Worm (Caenorhabditis elegans): Measurements from ENCODE around the gene srg-23.

srg-23 gene

DNA sequence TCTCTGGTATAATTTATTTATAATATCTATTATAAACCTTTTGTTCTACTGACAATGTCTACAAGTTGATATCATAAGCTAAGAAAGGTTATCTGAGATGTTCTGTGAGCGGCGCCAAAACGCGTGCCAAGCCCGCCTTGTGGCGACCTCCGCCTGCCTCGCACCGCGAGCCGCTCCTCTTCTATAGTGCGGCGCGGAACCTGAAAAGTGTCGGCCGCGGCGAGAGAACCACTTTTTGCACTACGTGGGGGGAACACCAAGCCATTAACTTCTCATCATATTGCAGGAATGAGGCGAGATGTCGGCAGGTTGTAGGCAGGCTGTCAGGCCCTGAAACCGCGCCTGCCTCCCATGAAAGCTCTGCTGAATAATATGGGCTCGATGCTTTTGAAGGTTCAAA is 17.3 kb upstream of the srg-23 start:
- TF ChIP-seq ceh-16 (tag; optimal IDR thresholded peaks at IDR 0.05): no peak
- TF ChIP-seq snpc-4 (tag; optimal IDR thresholded peaks at IDR 0.05): peak; percentile 45

ce11 chrII:3112313-3112712 is 16.4 kb upstream of the srg-23 start, which contains the start of gene Y25C1A.2:
TSS of gene Y25C1A.2 (plus strand) at chrII:3112613.
- TF ChIP-seq R02D3.7 (tag; optimal IDR thresholded peaks at IDR 0.05): no peak
- no peak for TF ChIP-seq mdl-1 (tag; optimal IDR thresholded peaks at IDR 0.05)
- no peak for TF ChIP-seq ceh-16 (tag; optimal IDR thresholded peaks at IDR 0.05)
- TF ChIP-seq nhr-6 (tag; optimal IDR thresholded peaks at IDR 0.05): no peak
- TF ChIP-seq elt-1 (tag; optimal IDR thresholded peaks at IDR 0.05): no peak
- TF ChIP-seq unc-55 (GFP tag; optimal IDR thresholded peaks at IDR 0.05): no peak
- TF ChIP-seq nhr-11 (tag; optimal IDR thresholded peaks at IDR 0.05): no peak
- no peak for TF ChIP-seq nhr-77 (tag; optimal IDR thresholded peaks at IDR 0.05)

ce11 chrII:3111147-3111546 is 15.2 kb upstream of the srg-23 start, which contains the start of gene Y25C1A.13:
TSS of gene Y25C1A.13 (minus strand) at chrII:3111247.
- TF ChIP-seq gmeb-1 (tag; optimal IDR thresholded peaks at IDR 0.05): no peak
- no peak for TF ChIP-seq ztf-11 (tag; optimal IDR thresholded peaks at IDR 0.05)
- no peak for TF ChIP-seq nhr-77 (tag; optimal IDR thresholded peaks at IDR 0.05)
- no peak for TF ChIP-seq mbf-1 (tag; optimal IDR thresholded peaks at IDR 0.05)
- no peak for TF ChIP-seq fos-1 (tag; optimal IDR thresholded peaks at IDR 0.05)
- TF ChIP-seq crh-2 (tag; optimal IDR thresholded peaks at IDR 0.05): no peak
- TF ChIP-seq nhr-237 (tag; optimal IDR thresholded peaks at IDR 0.05): no peak
- TF ChIP-seq F13H6.1 (tag; optimal IDR thresholded peaks at IDR 0.05): peak; percentile 18
- TF ChIP-seq sem-4 (tag; optimal IDR thresholded peaks at IDR 0.05): no peak

ce11 chrII:3110099-3110498 is 14.1 kb upstream of the srg-23 start:
- TF ChIP-seq dmd-4 (tag; optimal IDR thresholded peaks at IDR 0.05) (no peak), Y55F3AM.14 (GFP tag; optimal IDR thresholded peaks at IDR 0.05) (no peak), elt-3 (tag; optimal IDR thresholded peaks at IDR 0.05) (no peak), blmp-1 (tag; optimal IDR thresholded peaks at IDR 0.05; ENCODE audit: insufficient read depth) (no peak)

DNA sequence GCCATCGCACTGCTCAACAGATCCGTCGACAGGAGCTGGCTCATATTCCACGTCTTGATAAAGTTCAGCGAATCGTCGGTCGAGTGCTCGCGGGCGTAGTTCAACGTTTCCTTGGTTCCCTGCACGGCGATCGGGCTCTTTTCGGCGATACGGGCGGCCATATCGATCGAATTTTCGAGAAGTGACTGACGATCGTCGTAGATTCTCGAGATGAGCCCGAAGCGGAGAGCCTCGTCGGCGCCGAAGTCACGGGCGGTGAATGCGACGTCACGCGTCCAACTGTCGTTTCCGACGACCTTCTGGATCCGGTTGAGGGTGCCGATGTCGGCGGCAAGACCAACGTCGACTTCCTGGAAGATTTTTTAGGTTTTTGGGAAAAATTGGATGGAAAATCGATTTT is 13.6 kb upstream of the srg-23 start:
- TF ChIP-seq dmd-4 (tag; optimal IDR thresholded peaks at IDR 0.05): no peak
- no peak for TF ChIP-seq snpc-4 (tag; optimal IDR thresholded peaks at IDR 0.05)
- TF ChIP-seq ztf-4 (tag; optimal IDR thresholded peaks at IDR 0.05): no peak
- TF ChIP-seq lin-39 (tag; optimal IDR thresholded peaks at IDR 0.05): no peak
- TF ChIP-seq ZK546.5 (tag; optimal IDR thresholded peaks at IDR 0.05): no peak

- TF ChIP-seq nhr-11 (tag; optimal IDR thresholded peaks at IDR 0.05) (no peak), unc-55 (GFP tag; optimal IDR thresholded peaks at IDR 0.05) (no peak), unc-39 (tag; optimal IDR thresholded peaks at IDR 0.05) (no peak), skn-1 (tag; optimal IDR thresholded peaks at IDR 0.05) (no peak), alr-1 (tag; optimal IDR thresholded peaks at IDR 0.05) (no peak), mdl-1 (tag; optimal IDR thresholded peaks at IDR 0.05) (no peak), sma-9 (GFP tag; optimal IDR thresholded peaks at IDR 0.05) (no peak), sma-9 (tag; optimal IDR thresholded peaks at IDR 0.05) (no peak), nhr-10 (tag; optimal IDR thresholded peaks at IDR 0.05) (no peak), dmd-4 (tag; optimal IDR thresholded peaks at IDR 0.05) (no peak), fos-1 (tag; optimal IDR thresholded peaks at IDR 0.05) (no peak), egl-27 (tag; optimal IDR thresholded peaks at IDR 0.05) (no peak), aly-2 (tag; optimal IDR thresholded peaks at IDR 0.05) (no peak), nhr-6 (tag; optimal IDR thresholded peaks at IDR 0.05) (no peak), sma-3 (GFP tag; optimal IDR thresholded peaks at IDR 0.05) (no peak)
Measured at ce11 chrII:3108101-3108500, 12.1 kb upstream of the srg-23 start.

- TF ChIP-seq lin-39 (tag; optimal IDR thresholded peaks at IDR 0.05) (no peak), peb-1 (tag; optimal IDR thresholded peaks at IDR 0.05) (no peak), nhr-6 (tag; optimal IDR thresholded peaks at IDR 0.05) (no peak), nhr-21 (tag; optimal IDR thresholded peaks at IDR 0.05) (no peak), nhr-23 (tag; optimal IDR thresholded peaks at IDR 0.05) (no peak), elt-1 (tag; optimal IDR thresholded peaks at IDR 0.05) (no peak), nhr-129 (tag; optimal IDR thresholded peaks at IDR 0.05) (no peak), unc-55 (GFP tag; optimal IDR thresholded peaks at IDR 0.05) (no peak), alr-1 (tag; optimal IDR thresholded peaks at IDR 0.05) (no peak), zag-1 (tag; optimal IDR thresholded peaks at IDR 0.05) (no peak)
Measured at ce11 chrII:3105765-3106164, 9.8 kb upstream of the srg-23 start, which contains the start of gene clec-122. TSS of gene clec-122 (plus strand) at chrII:3106065.
